Worm (Caenorhabditis elegans) whole organism, L2 larva: ENCODE measurements around the gene rps-14.

Source experiments
- F13H6.1 ChIP-seq: sonication (generic microtip); optimal IDR thresholded peaks from 2 replicates; lab custom pipeline; 2016; ENCODE audit warnings: missing genetic modification characterization, missing compliant biosample characterization
- Y55F3AM.14 ChIP-seq: fragments of 200-800 bp; sonication (Bioruptor generic); optimal IDR thresholded peaks from 2 replicates; lab custom pipeline; 2018; ENCODE audit warnings: mild to moderate bottlenecking, missing genetic modification characterization, missing compliant biosample characterization
- ZK546.5 ChIP-seq: sonication (generic microtip); optimal IDR thresholded peaks from 2 replicates; lab custom pipeline; 2017; ENCODE audit warnings: missing biosample characterization, missing genetic modification characterization
- alr-1 ChIP-seq: fragments of 150-350 bp; optimal IDR thresholded peaks from 2 replicates; lab custom pipeline; 2014; ENCODE audit warnings: missing biosample characterization, missing genetic modification characterization
- ama-1 ChIP-seq: fragments of 150-350 bp; optimal IDR thresholded peaks from 2 replicates; lab custom pipeline; 2018; ENCODE audit warnings: inconsistent platforms
- blmp-1 ChIP-seq: sonication (generic microtip); optimal IDR thresholded peaks from 2 replicates; lab custom pipeline; 2017; ENCODE audit warnings: missing genetic modification characterization, mild to moderate bottlenecking, missing compliant biosample characterization, antibody characterized with exemption, moderate library complexity; ENCODE audit not compliant: insufficient read depth
- ceh-16 ChIP-seq: fragments of 150-350 bp; optimal IDR thresholded peaks from 2 replicates; lab custom pipeline; 2014; ENCODE audit warnings: missing biosample characterization, missing genetic modification characterization
- ceh-82 ChIP-seq: fragments of 150-350 bp; optimal IDR thresholded peaks from 2 replicates; lab custom pipeline; 2014; ENCODE audit warnings: missing biosample characterization, missing genetic modification characterization
- crh-2 ChIP-seq: sonication (generic microtip); optimal IDR thresholded peaks from 2 replicates; lab custom pipeline; 2017; ENCODE audit warnings: missing biosample characterization, missing genetic modification characterization
- dmd-4 ChIP-seq: sonication (generic microtip); optimal IDR thresholded peaks from 2 replicates; lab custom pipeline; 2017; ENCODE audit warnings: missing biosample characterization, missing genetic modification characterization
- elt-1 ChIP-seq: fragments of 150-350 bp; optimal IDR thresholded peaks from 2 replicates; lab custom pipeline; 2014; ENCODE audit warnings: missing biosample characterization, missing genetic modification characterization
- fos-1 ChIP-seq: fragments of 150-350 bp; optimal IDR thresholded peaks from 2 replicates; lab custom pipeline; 2014; ENCODE audit warnings: missing biosample characterization, missing genetic modification characterization
- gmeb-1 ChIP-seq: fragments of 150-350 bp; optimal IDR thresholded peaks from 2 replicates; lab custom pipeline; 2014; ENCODE audit warnings: missing biosample characterization, missing genetic modification characterization
- lin-11 ChIP-seq: fragments of 150-350 bp; sonication (generic microtip); optimal IDR thresholded peaks from 2 replicates; lab custom pipeline; 2014; ENCODE audit warnings: missing biosample characterization, missing genetic modification characterization, inconsistent platforms, mixed read lengths
- lin-13 ChIP-seq: fragments of 150-350 bp; optimal IDR thresholded peaks from 2 replicates; lab custom pipeline; 2014; ENCODE audit warnings: missing biosample characterization, missing genetic modification reagents, missing genetic modification characterization
- lsy-2 ChIP-seq, 2 experiments: fragments of 150-350 bp in 1 of 2; sonication (generic microtip) in 1 of 2; optimal IDR thresholded peaks; 2 replicates each; lab custom pipeline; 2014 to 2017; ENCODE audit warnings: missing biosample characterization in 2 of 2, missing genetic modification characterization in 2 of 2
- mab-5 ChIP-seq: fragments of 150-350 bp; optimal IDR thresholded peaks from 2 replicates; lab custom pipeline; 2014; ENCODE audit warnings: missing biosample characterization, missing genetic modification characterization
- mbf-1 ChIP-seq: sonication (generic microtip); optimal IDR thresholded peaks from 2 replicates; lab custom pipeline; 2017; ENCODE audit warnings: missing biosample characterization, missing genetic modification characterization
- mdl-1 ChIP-seq, 2 experiments: fragments of 150-350 bp in 1 of 2; sonication (generic microtip) in 1 of 2; optimal IDR thresholded peaks; 2 replicates each; lab custom pipeline; 2017; ENCODE audit warnings: missing biosample characterization in 2 of 2, missing genetic modification characterization in 2 of 2
- nhr-10 ChIP-seq: sonication (generic microtip); optimal IDR thresholded peaks from 2 replicates; lab custom pipeline; 2017; ENCODE audit warnings: missing biosample characterization, missing genetic modification characterization
- nhr-11 ChIP-seq: fragments of 150-350 bp; optimal IDR thresholded peaks from 2 replicates; lab custom pipeline; 2014; ENCODE audit warnings: missing biosample characterization, missing genetic modification characterization
- nhr-12 ChIP-seq: fragments of 150-350 bp; optimal IDR thresholded peaks from 2 replicates; lab custom pipeline; 2014; ENCODE audit warnings: missing biosample characterization, missing genetic modification characterization
- nhr-129 ChIP-seq: fragments of 150-350 bp; optimal IDR thresholded peaks from 2 replicates; lab custom pipeline; 2014; ENCODE audit warnings: missing biosample characterization, missing genetic modification characterization
- nhr-21 ChIP-seq: fragments of 150-350 bp; optimal IDR thresholded peaks from 2 replicates; lab custom pipeline; 2014; ENCODE audit warnings: missing biosample characterization, missing genetic modification characterization
- nhr-237 ChIP-seq: fragments of 150-350 bp; optimal IDR thresholded peaks from 2 replicates; lab custom pipeline; 2014; ENCODE audit warnings: missing biosample characterization, missing genetic modification characterization
- nhr-25 ChIP-seq: fragments of 150-350 bp; sonication (generic microtip); optimal IDR thresholded peaks from 3 replicates; lab custom pipeline; 2014; ENCODE audit warnings: missing biosample characterization, missing genetic modification characterization
- nhr-6 ChIP-seq: fragments of 150-350 bp; optimal IDR thresholded peaks from 2 replicates; lab custom pipeline; 2014; ENCODE audit warnings: missing biosample characterization, missing genetic modification characterization
- nhr-77 ChIP-seq: fragments of 150-350 bp; optimal IDR thresholded peaks from 2 replicates; lab custom pipeline; 2014; ENCODE audit warnings: missing biosample characterization, missing genetic modification characterization
- peb-1 ChIP-seq: fragments of 150-350 bp; optimal IDR thresholded peaks from 2 replicates; lab custom pipeline; 2014; ENCODE audit warnings: missing biosample characterization, missing genetic modification characterization
- skn-1 ChIP-seq: sonication (generic microtip); optimal IDR thresholded peaks from 2 replicates; lab custom pipeline; 2017; ENCODE audit warnings: missing biosample characterization, missing genetic modification characterization
- sma-3 ChIP-seq: sonication (generic microtip); optimal IDR thresholded peaks from 2 replicates; lab custom pipeline; 2016; ENCODE audit warnings: missing genetic modification reagents, missing genetic modification characterization, missing compliant biosample characterization
- sma-9 ChIP-seq, 2 experiments: fragments of 150-350 bp in 1 of 2; sonication (generic microtip) in 1 of 2; optimal IDR thresholded peaks; 2 replicates each; lab custom pipeline; 2014 to 2016; ENCODE audit warnings: missing genetic modification characterization in 2 of 2, mild to moderate bottlenecking in 1 of 2, missing biosample characterization in 1 of 2, missing compliant biosample characterization in 1 of 2, missing genetic modification reagents in 1 of 2, moderate library complexity in 1 of 2
- snpc-4 ChIP-seq: fragments of 150-350 bp; optimal IDR thresholded peaks from 2 replicates; lab custom pipeline; 2014; ENCODE audit warnings: missing biosample characterization, missing genetic modification characterization
- unc-39 ChIP-seq: fragments of 150-350 bp; optimal IDR thresholded peaks from 2 replicates; lab custom pipeline; 2014; ENCODE audit warnings: missing biosample characterization, missing genetic modification characterization
- zag-1 ChIP-seq: fragments of 150-350 bp; optimal IDR thresholded peaks from 2 replicates; lab custom pipeline; 2014; ENCODE audit warnings: missing biosample characterization, missing genetic modification characterization
- ztf-1 ChIP-seq: fragments of 200-800 bp; sonication (Bioruptor generic); conservative IDR thresholded peaks from 2 replicates; pipeline ENCODE4 v1.3.6; 2022; ENCODE audit warnings: missing genetic modification characterization, missing compliant biosample characterization
- ztf-11 ChIP-seq: sonication (generic microtip); optimal IDR thresholded peaks from 2 replicates; lab custom pipeline; 2017; ENCODE audit warnings: missing biosample characterization, missing genetic modification characterization
- ztf-4 ChIP-seq: fragments of 150-350 bp; optimal IDR thresholded peaks from 2 replicates; lab custom pipeline; 2014; ENCODE audit warnings: missing biosample characterization, missing genetic modification characterization

Gene rps-14

DNA sequence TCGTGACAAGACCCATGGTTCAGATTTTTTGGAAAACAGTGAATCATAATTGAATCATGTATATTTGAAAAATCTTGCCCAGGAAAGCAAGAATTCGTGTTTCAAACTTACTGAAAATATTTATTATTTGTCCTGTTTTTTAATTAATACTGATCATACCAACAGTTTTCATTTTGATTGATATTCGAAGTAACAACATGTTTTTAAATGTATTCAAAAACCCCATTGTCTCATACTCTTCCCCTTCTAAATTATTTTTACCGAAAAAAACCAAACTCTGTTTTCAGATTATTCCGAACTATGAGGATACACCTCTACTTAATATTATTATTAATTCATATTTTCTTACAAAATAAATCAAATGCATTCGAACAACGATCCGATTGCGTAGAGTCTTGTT is 36.8 kb upstream of the rps-14 start, which contains the start of gene R151.1:
R151.1 (plus strand) TSS at position 301 of the 400 bp plus-strand sequence.
- TF ChIP-seq ztf-1 (GFP tag; lab: Robert Waterston, UW) (no peak), peb-1 (tag; lab: Kevin White, UChicago) (no peak), zag-1 (tag; lab: Kevin White, UChicago) (no peak), nhr-10 (tag; lab: Kevin White, UChicago) (no peak), nhr-77 (tag; lab: Kevin White, UChicago) (no peak), alr-1 (tag; lab: Kevin White, UChicago) (no peak), nhr-21 (tag; lab: Kevin White, UChicago) (no peak), ztf-11 (no peak), Y55F3AM.14 (GFP tag; lab: Kevin White, UChicago) (no peak), nhr-237 (tag; lab: Kevin White, UChicago) (no peak), gmeb-1 (tag; lab: Kevin White, UChicago) (no peak), lin-11 (tag; lab: Kevin White, UChicago) (no peak), sma-9 (GFP tag; optimal IDR thresholded peaks at IDR 0.05; lab: Kevin White, UChicago) (no peak), sma-9 (tag; optimal IDR thresholded peaks at IDR 0.05; lab: Kevin White, UChicago) (no peak), F13H6.1 (tag; lab: Kevin White, UChicago) (no peak)
- TF ChIP-seq, all 48 proteins: peak for 0

DNA sequence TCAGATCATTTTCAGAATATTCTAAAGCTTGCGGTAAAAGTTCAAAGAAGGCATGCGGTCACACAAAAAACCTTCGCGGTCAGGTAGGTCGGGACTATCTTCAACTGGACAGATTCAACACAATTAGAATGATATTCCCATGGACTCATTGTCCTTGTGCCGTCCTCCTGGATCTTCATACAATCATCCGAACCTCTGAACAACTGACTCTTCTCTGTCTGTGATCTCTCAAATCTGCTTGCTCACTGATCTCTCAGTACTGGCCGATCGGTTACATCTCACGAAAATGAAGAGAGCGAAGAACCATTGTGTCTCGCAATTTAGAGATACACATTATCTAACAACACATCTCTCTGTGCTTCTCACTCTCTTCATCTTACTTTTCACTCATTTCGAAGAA is 36.1 kb upstream of the rps-14 start:
- TF ChIP-seq dmd-4 (tag; lab: Kevin White, UChicago) (no peak), ztf-1 (GFP tag; lab: Robert Waterston, UW) (no peak), ceh-82 (tag; lab: Kevin White, UChicago) (no peak), lin-13 (GFP tag; lab: Kevin White, UChicago) (no peak), crh-2 (tag; lab: Kevin White, UChicago) (no peak), snpc-4 (no peak), ZK546.5 (tag; lab: Kevin White, UChicago) (no peak), lsy-2 (tag; optimal IDR thresholded peaks at IDR 0.05; lab: Kevin White, UChicago) (peak in 1 of 2 experiments; percentile 16), sma-9 (GFP tag; optimal IDR thresholded peaks at IDR 0.05; lab: Kevin White, UChicago) (peak; percentile 19), sma-9 (tag; optimal IDR thresholded peaks at IDR 0.05; lab: Kevin White, UChicago) (no peak), nhr-25 (tag; lab: Kevin White, UChicago) (no peak), blmp-1 (tag; lab: Kevin White, UChicago) (no peak), alr-1 (tag; lab: Kevin White, UChicago) (no peak), mbf-1 (tag; lab: Kevin White, UChicago) (no peak), lin-11 (tag; lab: Kevin White, UChicago) (no peak), Y55F3AM.14 (GFP tag; lab: Kevin White, UChicago) (no peak), nhr-11 (tag; lab: Kevin White, UChicago) (no peak), unc-39 (tag; lab: Kevin White, UChicago) (no peak), nhr-21 (tag; lab: Kevin White, UChicago) (no peak), F13H6.1 (tag; lab: Kevin White, UChicago) (peak; percentile 13), zag-1 (tag; lab: Kevin White, UChicago) (no peak), nhr-12 (tag; lab: Kevin White, UChicago) (no peak), sma-3 (no peak), ama-1 (lab: Kevin White, UChicago) (no peak), ceh-16 (tag; lab: Kevin White, UChicago) (no peak), mdl-1 (tag; optimal IDR thresholded peaks at IDR 0.05; lab: Kevin White, UChicago) (no peak), nhr-6 (tag; lab: Kevin White, UChicago) (no peak), nhr-77 (tag; lab: Kevin White, UChicago) (no peak), nhr-129 (peak; percentile 55), elt-1 (tag; lab: Kevin White, UChicago) (no peak), ztf-4 (tag; lab: Kevin White, UChicago) (no peak), skn-1 (tag; lab: Kevin White, UChicago) (no peak), mab-5 (tag; lab: Kevin White, UChicago) (no peak)

DNA sequence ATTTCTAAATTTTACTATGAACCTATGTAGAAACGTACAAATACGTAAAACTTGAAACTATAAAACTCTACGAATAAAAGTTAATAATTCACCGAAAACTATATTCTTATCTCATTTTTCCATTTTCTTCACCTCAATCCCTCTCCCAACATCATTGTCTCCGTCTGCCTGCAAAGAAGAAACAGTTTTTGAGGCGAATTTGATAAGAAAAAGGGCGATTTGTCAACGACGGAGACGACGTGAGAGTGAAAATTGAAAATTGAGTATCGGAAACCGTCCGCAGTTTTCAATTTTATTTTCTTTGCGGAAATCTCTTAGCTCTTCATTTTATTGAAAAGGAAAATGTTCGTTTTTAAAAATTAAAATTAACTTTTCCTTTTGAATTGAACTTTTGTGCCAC is 32.6 kb upstream of the rps-14 start:
- TF ChIP-seq fos-1 (peak; percentile 62), nhr-21 (tag; lab: Kevin White, UChicago) (no peak), gmeb-1 (tag; lab: Kevin White, UChicago) (peak; percentile 19), nhr-12 (tag; lab: Kevin White, UChicago) (no peak)
